Fruit fly (Drosophila melanogaster) whole organism, wandering third instar larva: ENCODE measurements around the gene CG43052.

Experiments used
- Abd-B ChIP-seq: fragments of >200 bp; optimal IDR thresholded peaks from 2 replicates; lab custom pipeline; 2017; ENCODE audit warnings: missing biosample characterization, missing genetic modification characterization
- Jra ChIP-seq: sonication (Bioruptor generic); optimal IDR thresholded peaks from 2 replicates; lab custom pipeline; 2016; ENCODE audit warnings: missing biosample characterization, missing genetic modification characterization
- Myc ChIP-seq: fragments of >200 bp; optimal IDR thresholded peaks from 2 replicates; lab custom pipeline; 2017
- br ChIP-seq: fragments of 200-800 bp; sonication (Bioruptor generic); optimal IDR thresholded peaks from 2 replicates; lab custom pipeline; 2016; ENCODE audit warnings: missing biosample characterization, missing genetic modification characterization
- dmrt93B ChIP-seq: fragments of 200-800 bp; sonication (Bioruptor generic); optimal IDR thresholded peaks from 2 replicates; lab custom pipeline; 2018; ENCODE audit warnings: missing biosample characterization, mild to moderate bottlenecking, missing genetic modification characterization
- fru ChIP-seq: fragments of 200-800 bp; sonication (Bioruptor generic); optimal IDR thresholded peaks from 3 replicates; lab custom pipeline; 2016; ENCODE audit warnings: missing biosample characterization, mild to moderate bottlenecking, missing genetic modification characterization
- usp ChIP-seq: fragments of >200 bp; optimal IDR thresholded peaks from 2 replicates; lab custom pipeline; 2017; ENCODE audit warnings: missing biosample characterization, missing genetic modification characterization

- TF ChIP-seq usp (GFP tag; lab: Kevin White, UChicago) (no peak), Jra (GFP tag; lab: Kevin White, UChicago) (peak; percentile 84), Myc (lab: Kevin White, UChicago) (no peak), fru (peak; percentile 97), br (GFP tag; lab: Kevin White, UChicago) (peak; percentile 94), Abd-B (GFP tag; lab: Kevin White, UChicago) (no peak), dmrt93B (GFP tag; lab: Kevin White, UChicago) (peak; percentile 90)
These were observed 18.3 kb downstream of the CG43052 start for dm6 chr2L:14369933-14370776.
